Worm (Caenorhabditis elegans): ENCODE measurements around the gene mrpl-53.
A peak's percentile ranks its signal among the peaks of the same experiment; 100 is the strongest.

Gene mrpl-53

ce11 chrII:9646928-9647838 is 49.8 kb downstream of the mrpl-53 start, which contains the start of gene sqv-8:
Gene sqv-8 (plus strand): TSS chrII:9646978.
- TF ChIP-seq peb-1 (tag; optimal IDR thresholded peaks at IDR 0.05), result no peak
- peak; percentile 16 for TF ChIP-seq fos-1 (tag; optimal IDR thresholded peaks at IDR 0.05)
- peak; percentile 21 for TF ChIP-seq crh-2 (tag; optimal IDR thresholded peaks at IDR 0.05)
- TF ChIP-seq nhr-10 (tag; optimal IDR thresholded peaks at IDR 0.05), result no peak
- no peak for TF ChIP-seq nhr-6 (tag; optimal IDR thresholded peaks at IDR 0.05)
- peak; percentile 27 for TF ChIP-seq nhr-129 (tag; optimal IDR thresholded peaks at IDR 0.05)
- peak; percentile 33 for TF ChIP-seq unc-55 (GFP tag; optimal IDR thresholded peaks at IDR 0.05)
- TF ChIP-seq lsy-2 (tag; optimal IDR thresholded peaks at IDR 0.05), result peak in 1 of 2 experiments; percentile 34
- TF ChIP-seq sma-9 (GFP tag; optimal IDR thresholded peaks at IDR 0.05), result peak; percentile 32
- no peak for TF ChIP-seq sma-9 (tag; optimal IDR thresholded peaks at IDR 0.05)
- no peak for TF ChIP-seq ceh-16 (tag; optimal IDR thresholded peaks at IDR 0.05)
- peak; percentile 82 for TF ChIP-seq C34F6.9 (tag; optimal IDR thresholded peaks at IDR 0.05)
